Worm (Caenorhabditis elegans) whole organism, L4 larva: ENCODE results near the gene trap-2.

Source experiments
- F10B5.3 ChIP-seq: sonication (generic microtip); optimal IDR thresholded peaks from 2 replicates; lab custom pipeline; 2016; ENCODE audit warnings: mild to moderate bottlenecking, missing genetic modification characterization, missing compliant biosample characterization
- lin-13 ChIP-seq: fragments of 150-350 bp; optimal IDR thresholded peaks from 2 replicates; lab custom pipeline; 2014; ENCODE audit warnings: missing biosample characterization, missing genetic modification reagents, missing genetic modification characterization
- mes-2 ChIP-seq: sonication (generic microtip); optimal IDR thresholded peaks from 2 replicates; lab custom pipeline; 2016; ENCODE audit warnings: missing genotype, mild to moderate bottlenecking, missing genetic modification characterization, missing compliant biosample characterization; ENCODE audit not compliant: poor library complexity, severe bottlenecking
- nhr-237 ChIP-seq: sonication (generic microtip); optimal IDR thresholded peaks from 2 replicates; lab custom pipeline; 2017; ENCODE audit warnings: missing biosample characterization, missing genetic modification characterization
- skn-1 ChIP-seq: fragments of 150-350 bp; optimal IDR thresholded peaks from 2 replicates; lab custom pipeline; 2014; ENCODE audit warnings: missing biosample characterization, missing genetic modification characterization
- unc-62 ChIP-seq, 3 experiments: fragments of 150-350 bp in 1 of 3; sonication (generic microtip); optimal IDR thresholded peaks in 2 of 3; peaks in 1 of 3; 1 replicate in 1 of 3; 2 replicates in 2 of 3; lab custom pipeline; 2014 to 2017; ENCODE audit warnings: missing biosample characterization in 3 of 3, missing genetic modification characterization in 3 of 3, missing genetic modification reagents in 3 of 3, missing genotype in 1 of 3
- ztf-11 ChIP-seq: fragments of 150-350 bp; optimal IDR thresholded peaks from 2 replicates; lab custom pipeline; 2014; ENCODE audit warnings: missing biosample characterization, missing genetic modification characterization

DNA sequence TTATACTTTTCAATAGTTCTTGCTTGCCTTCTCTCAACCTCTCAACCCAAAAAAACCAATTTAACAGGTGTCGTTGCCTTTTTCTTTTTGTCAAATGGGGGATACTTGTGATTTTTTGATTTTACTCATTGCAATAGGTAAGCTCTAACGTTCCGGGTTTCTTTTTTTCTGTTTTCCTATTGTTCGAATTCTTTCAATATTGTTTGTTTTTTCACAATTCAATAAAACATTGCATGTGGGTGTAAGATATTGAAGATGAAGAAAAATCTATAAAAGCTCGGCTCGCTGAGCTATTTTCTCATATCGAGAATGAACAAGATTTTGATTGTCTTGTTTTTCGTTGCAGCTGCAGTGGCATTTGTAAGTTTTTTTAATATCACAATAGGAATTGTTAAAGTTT lies 2.7 kb upstream of the trap-2 start, which contains the start of gene T04G9.7:
- TF ChIP-seq unc-62 (GFP tag; optimal IDR thresholded peaks at IDR 0.05 in 1 of 2; lab: Kevin White, UChicago) (no peak), unc-62 (tag; optimal IDR thresholded peaks at IDR 0.05; lab: Kevin White, UChicago) (no peak), ztf-11 (tag; lab: Kevin White, UChicago) (no peak), F10B5.3 (no peak), skn-1 (tag; lab: Kevin White, UChicago) (no peak), nhr-237 (tag; lab: Kevin White, UChicago) (no peak), lin-13 (GFP tag; lab: Kevin White, UChicago) (no peak), mes-2 (tag; lab: Kevin White, UChicago) (no peak)
